Fruit fly (Drosophila melanogaster) S2 (cell line): ENCODE measurements around the gene Snmp2.

Experiments
- CG8478 ChIP-seq: fragments of >200 bp; optimal IDR thresholded peaks from 2 replicates; lab custom pipeline; 2018
- CTCF ChIP-seq, 2 experiments: fragments of >200 bp; optimal IDR thresholded peaks; 2 replicates each; lab custom pipeline; 2018

- no peak for TF ChIP-seq CG8478 (lab: Kevin White, UChicago)
- TF ChIP-seq CTCF (optimal IDR thresholded peaks at IDR 0.05; lab: Kevin White, UChicago): no peak
Measured at dm6 chr3L:7741953-7742352, 888 bp downstream of the Snmp2 start.
